Fruit fly (Drosophila melanogaster) whole organism, pupa: ENCODE data around the gene AP-1-2beta.

Experiments
- CG10348 ChIP-seq: fragments of 200-800 bp; sonication (Bioruptor generic); IDR thresholded peaks from 2 replicates; pipeline ENCODE4 v1.3.6; 2022; ENCODE audit warnings: missing biosample characterization, missing genetic modification characterization
- CG12605 ChIP-seq: fragments of 200-800 bp; sonication (Bioruptor generic); IDR thresholded peaks from 2 replicates; pipeline ENCODE4 v1.3.6; 2022; ENCODE audit warnings: missing biosample characterization, missing genetic modification characterization
- CG13204 ChIP-seq: fragments of 200-800 bp; sonication (Bioruptor generic); optimal IDR thresholded peaks from 2 replicates; lab custom pipeline; 2018; ENCODE audit warnings: missing biosample characterization, mild to moderate bottlenecking, missing genetic modification characterization, moderate library complexity
- CG14655 ChIP-seq: fragments of 200-800 bp; sonication (Bioruptor generic); optimal IDR thresholded peaks from 3 replicates; lab custom pipeline; 2017; ENCODE audit warnings: mild to moderate bottlenecking, missing biosample characterization, missing genetic modification reagents, missing genetic modification characterization
- CG15710 ChIP-seq: fragments of 200-800 bp; sonication (Bioruptor generic); optimal IDR thresholded peaks from 2 replicates; lab custom pipeline; 2018; ENCODE audit warnings: missing biosample characterization, mild to moderate bottlenecking, missing genetic modification characterization, moderate library complexity
- CG17806 ChIP-seq: fragments of 200-800 bp; sonication (Bioruptor generic); optimal IDR thresholded peaks from 2 replicates; lab custom pipeline; 2018; ENCODE audit warnings: missing biosample characterization, mild to moderate bottlenecking, missing genetic modification characterization, moderate library complexity
- CG32121 ChIP-seq: fragments of 200-800 bp; sonication (Bioruptor generic); IDR thresholded peaks from 2 replicates; pipeline ENCODE4 v1.3.6; 2022; ENCODE audit warnings: missing biosample characterization, missing genetic modification characterization
- CG34367 ChIP-seq: fragments of 200-800 bp; sonication (Bioruptor generic); optimal IDR thresholded peaks from 2 replicates; lab custom pipeline; 2018; ENCODE audit warnings: missing biosample characterization, mild to moderate bottlenecking, missing genetic modification characterization
- CG4496 ChIP-seq: fragments of 200-800 bp; sonication (Bioruptor generic); IDR thresholded peaks from 3 replicates; pipeline ENCODE4 v1.3.6; 2022; ENCODE audit warnings: missing biosample characterization, missing genetic modification characterization
- CG8159 ChIP-seq: fragments of 200-800 bp; sonication (Bioruptor generic); optimal IDR thresholded peaks from 3 replicates; lab custom pipeline; 2018; ENCODE audit warnings: missing biosample characterization, mild to moderate bottlenecking, missing genetic modification characterization, moderate library complexity
- CG9948 ChIP-seq: fragments of 200-800 bp; sonication (Bioruptor generic); optimal IDR thresholded peaks from 2 replicates; lab custom pipeline; 2018; ENCODE audit warnings: missing biosample characterization, mild to moderate bottlenecking, missing genetic modification characterization, moderate library complexity
- D1 ChIP-seq: fragments of 200-800 bp; sonication (Bioruptor generic); optimal IDR thresholded peaks from 2 replicates; lab custom pipeline; 2018; ENCODE audit warnings: missing biosample characterization, mild to moderate bottlenecking, missing genetic modification characterization, moderate library complexity
- EcR ChIP-seq: fragments of 200-800 bp; sonication (Bioruptor generic); optimal IDR thresholded peaks from 3 replicates; lab custom pipeline; 2019; ENCODE audit warnings: missing biosample characterization, missing genetic modification characterization, mild to moderate bottlenecking, moderate library complexity, missing genetic modification reagents
- Ets98B ChIP-seq: fragments of 200-800 bp; sonication (Bioruptor generic); IDR thresholded peaks from 2 replicates; pipeline ENCODE4 v1.3.6; 2022; ENCODE audit warnings: missing biosample characterization, missing genetic modification characterization
- Pif1A ChIP-seq: fragments of 200-800 bp; sonication (Bioruptor generic); optimal IDR thresholded peaks from 3 replicates; lab custom pipeline; 2016; ENCODE audit warnings: missing biosample characterization, missing genetic modification characterization
- Pif1B ChIP-seq: fragments of 200-800 bp; sonication (Bioruptor generic); optimal IDR thresholded peaks from 3 replicates; lab custom pipeline; 2016; ENCODE audit warnings: missing biosample characterization, missing genetic modification characterization
- Snoo ChIP-seq: fragments of 200-800 bp; sonication (Bioruptor generic); optimal IDR thresholded peaks from 3 replicates; lab custom pipeline; 2017; ENCODE audit warnings: missing biosample characterization, mild to moderate bottlenecking, missing genetic modification characterization, inconsistent platforms
- fd96Ca ChIP-seq: fragments of 200-800 bp; sonication (Bioruptor generic); IDR thresholded peaks from 3 replicates; pipeline ENCODE4 v1.3.6; 2022; ENCODE audit warnings: missing biosample characterization, missing genetic modification characterization
- gl ChIP-seq: fragments of 200-800 bp; sonication (Bioruptor generic); optimal IDR thresholded peaks from 2 replicates; lab custom pipeline; 2018; ENCODE audit warnings: missing biosample characterization, mild to moderate bottlenecking, missing genetic modification characterization
- rn ChIP-seq: fragments of 200-800 bp; sonication (Bioruptor generic); IDR thresholded peaks from 2 replicates; pipeline ENCODE4 v1.3.6; 2022; ENCODE audit warnings: missing biosample characterization, missing genetic modification characterization

Gene AP-1-2beta

DNA sequence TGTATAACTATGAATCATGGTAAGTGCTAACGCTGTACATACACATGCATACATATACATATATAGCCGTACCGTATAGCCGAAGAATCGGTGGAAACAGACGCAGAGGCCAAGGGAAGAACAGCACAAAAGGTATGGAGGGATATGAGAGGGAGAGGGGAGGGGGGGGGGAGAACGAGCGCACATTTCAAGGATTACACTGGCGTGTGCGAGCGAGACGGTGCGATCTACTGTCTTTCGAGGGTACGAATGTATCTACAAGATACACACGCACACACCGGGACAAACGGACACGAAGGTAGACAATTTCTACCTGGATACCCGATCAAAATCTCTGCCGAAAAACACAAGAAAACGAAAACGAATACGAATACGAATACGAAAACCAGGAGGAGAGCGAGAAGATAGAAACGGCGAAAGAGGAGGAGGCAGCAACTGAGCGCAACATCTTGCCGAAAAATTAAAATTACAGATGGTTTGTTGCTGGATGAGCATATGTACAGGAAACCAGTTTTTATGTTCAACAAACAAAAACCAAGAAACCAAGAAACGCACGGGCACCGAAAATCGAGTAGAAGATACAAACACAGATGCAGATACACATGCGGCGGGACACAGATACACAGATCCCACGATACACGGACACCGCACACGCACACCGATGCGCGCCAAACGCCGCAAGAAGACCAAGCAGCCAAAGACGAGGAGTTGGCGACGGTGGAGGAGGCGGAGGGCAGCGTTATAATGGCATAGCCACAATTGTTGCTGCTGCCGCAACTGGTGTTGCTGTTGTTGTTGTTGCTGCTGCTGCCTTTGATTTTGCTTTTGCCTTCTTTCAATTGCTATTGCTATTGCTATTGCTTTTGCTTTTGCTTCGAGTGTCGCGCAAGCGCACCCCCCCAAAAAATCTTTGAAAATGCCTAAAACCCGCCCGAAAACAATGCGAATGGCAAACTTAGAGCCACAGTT, 43.2 kb downstream of the AP-1-2beta start:
- TF ChIP-seq CG32121 (GFP tag; lab: Robert Waterston, UW) (no peak), CG4496 (GFP tag; lab: Robert Waterston, UW) (peak; percentile 38; the same call in 1 of the 3 replicates), CG13204 (GFP tag; lab: Kevin White, UChicago) (peak; percentile 43), D1 (tag; lab: Kevin White, UChicago) (no peak), CG14655 (GFP tag; lab: Kevin White, UChicago) (no peak), rn (no peak), Pif1A (GFP tag; lab: Kevin White, UChicago) (no peak), Pif1B (no peak), CG12605 (no peak), CG17806 (no peak)

DNA sequence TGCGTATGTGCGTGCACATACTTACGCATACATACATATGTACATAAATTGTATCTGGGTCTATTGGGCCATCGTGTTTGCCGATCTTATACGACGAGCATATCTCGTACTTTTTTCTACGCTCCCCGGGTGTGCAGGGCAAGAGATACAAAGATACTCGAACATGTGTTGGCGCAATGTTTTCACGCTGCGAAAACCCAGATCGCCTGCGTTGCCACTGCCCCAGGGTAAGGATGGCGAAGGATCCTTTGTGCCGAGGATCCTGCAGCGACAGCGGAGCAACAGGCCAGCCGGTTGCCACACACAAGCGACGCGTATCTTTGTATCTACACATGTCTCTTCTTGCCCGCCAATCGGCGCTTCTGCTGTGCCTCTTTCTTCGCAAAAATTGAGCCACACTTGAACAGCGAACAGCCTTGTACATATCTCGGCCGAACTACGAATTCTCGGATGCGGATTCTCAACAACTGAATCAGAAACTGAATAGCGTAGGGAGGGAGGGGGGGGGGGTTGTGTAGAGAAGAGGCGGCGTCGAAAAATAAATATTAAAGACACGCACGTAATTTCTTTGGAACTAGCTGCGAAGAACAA, 44.3 kb downstream of the AP-1-2beta start:
- TF ChIP-seq CG10348 (GFP tag; lab: Robert Waterston, UW), result no peak
- TF ChIP-seq CG17806, result no peak
- no peak for TF ChIP-seq CG32121 (GFP tag; lab: Robert Waterston, UW)
- no peak for TF ChIP-seq Snoo (tag; lab: Kevin White, UChicago)
- no peak for TF ChIP-seq D1 (tag; lab: Kevin White, UChicago)
- TF ChIP-seq CG34367 (tag; lab: Kevin White, UChicago), result no peak
- TF ChIP-seq rn, result no peak
- no peak; the same call in 2 of the 3 replicates for TF ChIP-seq CG4496 (GFP tag; lab: Robert Waterston, UW)
- TF ChIP-seq CG13204 (GFP tag; lab: Kevin White, UChicago), result no peak
- TF ChIP-seq CG14655 (GFP tag; lab: Kevin White, UChicago), result no peak
- TF ChIP-seq fd96Ca (GFP tag; lab: Robert Waterston, UW), result no peak
- TF ChIP-seq CG12605, result no peak
- TF ChIP-seq Ets98B, result no peak
- TF ChIP-seq CG15710 (tag; lab: Kevin White, UChicago), result no peak
- TF ChIP-seq gl (tag; lab: Kevin White, UChicago), result no peak
- no peak for TF ChIP-seq CG9948 (tag; lab: Kevin White, UChicago)
- TF ChIP-seq, all 21 proteins: peak for 0

DNA sequence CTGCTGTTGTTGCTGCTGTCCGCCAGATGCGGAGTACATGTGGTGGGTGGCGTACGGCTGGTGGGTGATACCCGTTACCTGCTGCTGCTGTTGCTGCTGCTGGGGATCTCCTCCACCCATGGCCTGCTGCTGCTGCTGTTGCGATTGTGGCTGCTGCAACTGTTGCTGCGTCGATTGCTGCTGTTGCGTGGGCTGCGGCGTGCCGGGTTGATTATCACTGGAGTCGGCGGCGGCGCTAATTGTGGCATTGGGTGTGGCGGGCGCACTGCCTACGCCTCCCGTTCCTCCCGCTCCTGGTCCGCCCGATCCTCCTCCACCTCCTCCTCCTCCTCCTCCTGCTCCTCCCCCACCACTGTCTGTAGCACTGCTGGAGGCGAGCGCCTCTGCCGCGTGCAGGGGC, 51.1 kb downstream of the AP-1-2beta start:
- TF ChIP-seq Ets98B (no peak), CG17806 (no peak), gl (tag; lab: Kevin White, UChicago) (no peak), CG32121 (GFP tag; lab: Robert Waterston, UW) (no peak), CG13204 (GFP tag; lab: Kevin White, UChicago) (no peak), CG9948 (tag; lab: Kevin White, UChicago) (no peak), CG8159 (no peak), fd96Ca (GFP tag; lab: Robert Waterston, UW) (no peak), CG34367 (tag; lab: Kevin White, UChicago) (no peak), CG14655 (GFP tag; lab: Kevin White, UChicago) (no peak), Pif1A (GFP tag; lab: Kevin White, UChicago) (no peak), CG12605 (no peak), CG15710 (tag; lab: Kevin White, UChicago) (no peak), CG4496 (GFP tag; lab: Robert Waterston, UW) (no peak)

DNA sequence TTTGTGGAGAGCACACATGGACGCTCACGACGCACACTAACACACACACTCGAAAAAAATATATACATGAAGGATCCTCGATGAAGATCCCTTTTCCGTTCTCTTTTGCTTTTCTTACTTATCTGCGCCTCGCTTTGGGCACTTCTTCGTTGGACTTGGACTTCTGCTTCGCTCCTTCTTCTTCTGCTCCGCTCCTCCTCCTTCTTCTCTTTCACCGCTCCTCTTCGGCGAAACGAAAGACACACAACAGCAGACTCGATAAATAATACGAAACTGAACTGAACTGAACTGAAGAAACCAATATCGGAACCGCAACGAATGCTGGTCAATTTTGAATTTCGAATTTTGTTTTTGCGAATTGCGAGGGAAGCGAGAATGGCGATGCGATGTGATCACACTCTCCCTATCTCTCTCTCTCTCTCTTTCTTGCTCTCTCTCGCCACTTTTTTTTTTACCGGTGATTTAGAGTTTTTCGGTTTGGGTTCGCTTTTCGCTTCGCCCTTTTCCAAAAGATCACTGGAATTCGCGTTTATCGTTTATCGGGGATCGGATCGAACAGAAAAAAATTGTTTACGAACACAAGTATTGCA, 52.0 kb downstream of the AP-1-2beta start:
- TF ChIP-seq rn, result no peak
- no peak for TF ChIP-seq CG9948 (tag; lab: Kevin White, UChicago)
- TF ChIP-seq Pif1B, result no peak
- TF ChIP-seq Ets98B, result no peak
- no peak for TF ChIP-seq CG13204 (GFP tag; lab: Kevin White, UChicago)
- no peak for TF ChIP-seq CG32121 (GFP tag; lab: Robert Waterston, UW)
- no peak for TF ChIP-seq Snoo (tag; lab: Kevin White, UChicago)
- TF ChIP-seq gl (tag; lab: Kevin White, UChicago), result no peak
- no peak for TF ChIP-seq CG17806
- no peak for TF ChIP-seq CG15710 (tag; lab: Kevin White, UChicago)
- no peak for TF ChIP-seq CG12605
- TF ChIP-seq D1 (tag; lab: Kevin White, UChicago), result no peak

DNA sequence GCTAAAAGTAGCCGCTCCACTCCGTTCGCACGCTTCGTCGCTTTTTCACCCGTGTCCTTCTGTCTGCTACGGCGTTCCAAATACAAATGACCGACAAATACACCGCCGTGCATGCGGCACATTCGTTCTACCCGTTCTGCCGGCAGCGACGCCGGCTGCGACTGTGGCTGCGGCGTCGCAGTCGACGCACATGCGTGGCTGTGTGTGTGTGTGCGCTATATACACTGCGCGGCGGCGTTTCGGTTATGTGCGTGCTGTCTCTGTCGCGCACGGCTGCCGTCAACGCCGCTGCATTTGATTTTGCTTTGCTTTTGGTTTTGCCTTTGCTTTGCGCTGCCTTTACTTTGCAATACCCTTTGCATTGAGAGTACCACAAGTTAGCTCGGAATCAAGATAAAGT, 52.7 kb downstream of the AP-1-2beta start, which contains the start of gene zld:
TSS of gene zld (minus strand) at position 92 of the 400 bp plus-strand sequence.
- no peak for TF ChIP-seq CG17806
- no peak for TF ChIP-seq EcR (GFP tag; lab: Kevin White, UChicago)
- peak; percentile 56; the same call in 2 of the 3 replicates for TF ChIP-seq CG4496 (GFP tag; lab: Robert Waterston, UW)
- peak; percentile 81 for TF ChIP-seq CG13204 (GFP tag; lab: Kevin White, UChicago)
